Worm (Caenorhabditis elegans) whole organism, late embryonic: ENCODE measurements around the gene F10A3.4.

Experiments used
- C08G9.2 ChIP-seq: sonication (generic microtip); optimal IDR thresholded peaks from 2 replicates; lab custom pipeline; 2016; ENCODE audit warnings: mild to moderate bottlenecking, missing genetic modification characterization, moderate library complexity, missing compliant biosample characterization
- C38D4.7 ChIP-seq: fragments of 200-800 bp; sonication (Bioruptor generic); optimal IDR thresholded peaks from 2 replicates; lab custom pipeline; 2018; ENCODE audit warnings: mild to moderate bottlenecking, missing genetic modification characterization, moderate library complexity, missing compliant biosample characterization
- K09A11.1 ChIP-seq: sonication (generic microtip); optimal IDR thresholded peaks from 2 replicates; lab custom pipeline; 2017; ENCODE audit warnings: antibody characterized with exemption, mild to moderate bottlenecking, missing genetic modification characterization, missing compliant biosample characterization; ENCODE audit not compliant: insufficient read depth
- Y22D7AL.16 ChIP-seq: sonication (generic microtip); optimal IDR thresholded peaks from 2 replicates; lab custom pipeline; 2016; ENCODE audit warnings: missing genetic modification characterization, missing compliant biosample characterization
- ceh-14 ChIP-seq: sonication (generic microtip); optimal IDR thresholded peaks from 2 replicates; lab custom pipeline; 2016; ENCODE audit warnings: missing genotype, missing genetic modification characterization, missing compliant biosample characterization
- ceh-18 ChIP-seq: sonication (generic microtip); optimal IDR thresholded peaks from 2 replicates; lab custom pipeline; 2016; ENCODE audit warnings: missing genetic modification characterization, missing compliant biosample characterization
- ceh-19 ChIP-seq: fragments of 200-800 bp; sonication (Bioruptor generic); optimal IDR thresholded peaks from 2 replicates; lab custom pipeline; 2018; ENCODE audit warnings: mild to moderate bottlenecking, missing genetic modification characterization, missing compliant biosample characterization
- ceh-34 ChIP-seq: sonication (generic microtip); optimal IDR thresholded peaks from 2 replicates; lab custom pipeline; 2016; ENCODE audit warnings: mild to moderate bottlenecking, missing genetic modification characterization, missing compliant biosample characterization
- ceh-48 ChIP-seq: sonication (generic microtip); optimal IDR thresholded peaks from 2 replicates; lab custom pipeline; 2016; ENCODE audit warnings: missing genetic modification characterization, inconsistent platforms, missing compliant biosample characterization
- ceh-6 ChIP-seq: fragments of 200-800 bp; sonication (Bioruptor generic); optimal IDR thresholded peaks from 2 replicates; lab custom pipeline; 2018; ENCODE audit warnings: mild to moderate bottlenecking, missing genetic modification characterization, missing compliant biosample characterization
- che-1 ChIP-seq: sonication (generic microtip); optimal IDR thresholded peaks from 2 replicates; lab custom pipeline; 2016; ENCODE audit warnings: mild to moderate bottlenecking, missing genetic modification characterization, missing compliant biosample characterization
- dmd-4 ChIP-seq: sonication (generic microtip); optimal IDR thresholded peaks from 2 replicates; lab custom pipeline; 2016; ENCODE audit warnings: borderline replicate concordance, missing genetic modification characterization, missing compliant biosample characterization
- elt-4 ChIP-seq: sonication (generic microtip); optimal IDR thresholded peaks from 2 replicates; lab custom pipeline; 2016; ENCODE audit warnings: missing genetic modification characterization, missing compliant biosample characterization
- ets-4 ChIP-seq: sonication (generic microtip); optimal IDR thresholded peaks from 2 replicates; lab custom pipeline; 2016; ENCODE audit warnings: missing genetic modification characterization, missing compliant biosample characterization
- eyg-1 ChIP-seq: sonication (generic microtip); optimal IDR thresholded peaks from 2 replicates; lab custom pipeline; 2016; ENCODE audit warnings: missing genotype, missing genetic modification characterization, missing compliant biosample characterization
- fax-1 ChIP-seq: sonication (generic microtip); optimal IDR thresholded peaks from 2 replicates; lab custom pipeline; 2016; ENCODE audit warnings: missing genotype, missing genetic modification characterization, missing compliant biosample characterization
- fkh-10 ChIP-seq: fragments of 150-350 bp; optimal IDR thresholded peaks from 2 replicates; lab custom pipeline; 2014; ENCODE audit warnings: missing biosample characterization, missing genetic modification reagents, missing genetic modification characterization
- hlh-15 ChIP-seq: sonication (generic microtip); optimal IDR thresholded peaks from 2 replicates; lab custom pipeline; 2016; ENCODE audit warnings: missing genetic modification characterization, missing compliant biosample characterization
- hlh-30 ChIP-seq: sonication (generic microtip); optimal IDR thresholded peaks from 2 replicates; lab custom pipeline; 2017; ENCODE audit warnings: antibody characterized with exemption, missing genetic modification characterization, missing compliant biosample characterization; ENCODE audit not compliant: insufficient read depth
- hlh-6 ChIP-seq: sonication (generic microtip); optimal IDR thresholded peaks from 2 replicates; lab custom pipeline; 2016; ENCODE audit warnings: missing genotype, missing genetic modification characterization, missing compliant biosample characterization
- nfya-1 ChIP-seq: sonication (generic microtip); optimal IDR thresholded peaks from 2 replicates; lab custom pipeline; 2017; ENCODE audit warnings: missing genetic modification characterization, mild to moderate bottlenecking, missing compliant biosample characterization, antibody characterized with exemption, moderate library complexity
- nhr-11 ChIP-seq: fragments of 150-350 bp; optimal IDR thresholded peaks from 2 replicates; lab custom pipeline; 2014; ENCODE audit warnings: missing biosample characterization, missing genetic modification characterization
- npax-4 ChIP-seq: sonication (generic microtip); optimal IDR thresholded peaks from 2 replicates; lab custom pipeline; 2016; ENCODE audit warnings: missing genetic modification characterization, missing compliant biosample characterization
- pat-9 ChIP-seq: fragments of 200-800 bp; sonication (Bioruptor generic); optimal IDR thresholded peaks from 2 replicates; lab custom pipeline; 2018; ENCODE audit warnings: mild to moderate bottlenecking, missing genetic modification characterization, moderate library complexity, missing compliant biosample characterization
- pha-4 ChIP-seq: fragments of 150-350 bp; optimal IDR thresholded peaks from 2 replicates; lab custom pipeline; 2018; ENCODE audit warnings: missing biosample characterization, missing genetic modification reagents, missing genetic modification characterization
- pqm-1 ChIP-seq: sonication (generic microtip); optimal IDR thresholded peaks from 2 replicates; lab custom pipeline; 2016; ENCODE audit warnings: missing genetic modification characterization, missing compliant biosample characterization
- pros-1 ChIP-seq: fragments of 150-350 bp; optimal IDR thresholded peaks from 2 replicates; lab custom pipeline; 2014; ENCODE audit warnings: missing biosample characterization, missing genetic modification reagents, missing genetic modification characterization
- sdc-2 ChIP-seq: sonication (generic microtip); optimal IDR thresholded peaks from 2 replicates; lab custom pipeline; 2016; ENCODE audit warnings: missing genotype, missing genetic modification characterization, missing compliant biosample characterization
- sox-4 ChIP-seq: sonication (generic microtip); optimal IDR thresholded peaks from 2 replicates; lab custom pipeline; 2017; ENCODE audit warnings: mild to moderate bottlenecking, missing genetic modification characterization, inconsistent platforms, missing compliant biosample characterization
- tbx-7 ChIP-seq: sonication (generic microtip); optimal IDR thresholded peaks from 2 replicates; lab custom pipeline; 2016; ENCODE audit warnings: missing genotype, missing genetic modification characterization, missing compliant biosample characterization
- ttx-3 ChIP-seq: sonication (generic microtip); optimal IDR thresholded peaks from 2 replicates; lab custom pipeline; 2016; ENCODE audit warnings: missing genetic modification reagents, missing genetic modification characterization, missing compliant biosample characterization
- unc-55 ChIP-seq: sonication (generic microtip); optimal IDR thresholded peaks from 2 replicates; lab custom pipeline; 2017; ENCODE audit warnings: missing biosample characterization, missing genetic modification reagents, missing genetic modification characterization
- zip-5 ChIP-seq: sonication (generic microtip); optimal IDR thresholded peaks from 2 replicates; lab custom pipeline; 2016; ENCODE audit warnings: missing genetic modification characterization, missing compliant biosample characterization
- ztf-16 ChIP-seq: sonication (generic microtip); optimal IDR thresholded peaks from 2 replicates; lab custom pipeline; 2017; ENCODE audit warnings: missing genetic modification characterization, missing compliant biosample characterization

Gene F10A3.4

DNA sequence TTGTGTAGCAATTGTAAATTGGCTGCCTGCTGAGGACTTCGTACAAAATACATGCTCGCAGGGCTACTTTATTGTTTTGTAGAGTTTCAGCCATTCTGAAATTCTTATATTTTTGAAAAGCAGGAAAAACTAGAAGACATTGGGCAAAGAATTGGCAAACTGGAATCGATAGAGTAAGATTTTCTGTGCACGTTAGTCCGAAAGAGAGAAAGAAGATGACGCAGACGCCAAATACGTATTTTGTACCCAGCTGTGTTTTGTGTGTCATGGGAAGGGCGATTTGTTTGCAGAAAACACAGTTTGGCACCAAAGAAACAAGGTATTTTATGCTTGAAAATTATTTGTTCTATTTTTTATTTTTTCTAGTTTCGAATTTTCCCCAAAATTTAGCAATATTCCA lies 21.5 kb upstream of the F10A3.4 start, which contains the start of gene fbxa-143:
TSS of gene fbxa-143 (minus strand) at position 101 of the 400 bp plus-strand sequence.
- no peak for TF ChIP-seq ceh-19 (GFP tag; lab: Kevin White, UChicago)
- no peak for TF ChIP-seq hlh-30 (tag; lab: Kevin White, UChicago)
- TF ChIP-seq zip-5 (tag; lab: Kevin White, UChicago) = no peak
- no peak for TF ChIP-seq ceh-34
- no peak for TF ChIP-seq ceh-14
- TF ChIP-seq ttx-3 (tag; lab: Kevin White, UChicago) = no peak
- TF ChIP-seq npax-4 = no peak
- TF ChIP-seq pat-9 = no peak
- TF ChIP-seq fkh-10 (GFP tag; lab: Kevin White, UChicago) = no peak
- TF ChIP-seq sdc-2 (tag; lab: Kevin White, UChicago) = no peak
- TF ChIP-seq K09A11.1 (tag; lab: Kevin White, UChicago) = no peak
- no peak for TF ChIP-seq eyg-1 (tag; lab: Kevin White, UChicago)
- TF ChIP-seq pros-1 (tag; lab: Kevin White, UChicago) = no peak
- TF ChIP-seq sox-4 (tag; lab: Kevin White, UChicago) = no peak
- no peak for TF ChIP-seq fax-1 (tag; lab: Kevin White, UChicago)

DNA sequence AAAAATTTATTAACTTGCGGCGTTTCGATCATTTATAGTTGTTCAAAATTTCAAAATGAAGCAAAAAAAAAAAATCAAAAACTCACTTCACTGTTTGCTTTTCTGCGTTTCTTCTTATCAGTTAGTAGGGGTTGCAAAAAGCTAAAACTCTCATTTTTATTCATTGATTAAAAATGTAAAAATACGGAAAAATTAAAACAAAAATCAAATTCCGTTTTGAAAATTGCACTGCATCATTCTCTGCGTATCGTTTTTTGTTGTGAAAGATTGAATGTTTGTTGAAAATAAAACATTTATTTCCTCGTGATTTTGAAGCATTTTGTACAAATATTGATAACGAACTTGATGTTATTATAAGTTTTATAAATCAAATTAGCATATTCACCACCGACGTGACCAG lies 19.8 kb upstream of the F10A3.4 start:
- TF ChIP-seq K09A11.1 (tag; lab: Kevin White, UChicago) (no peak), ets-4 (tag; lab: Kevin White, UChicago) (no peak), pros-1 (tag; lab: Kevin White, UChicago) (no peak), zip-5 (tag; lab: Kevin White, UChicago) (no peak), pqm-1 (tag; lab: Kevin White, UChicago) (no peak), ceh-14 (no peak), nfya-1 (tag; lab: Kevin White, UChicago) (no peak)

DNA sequence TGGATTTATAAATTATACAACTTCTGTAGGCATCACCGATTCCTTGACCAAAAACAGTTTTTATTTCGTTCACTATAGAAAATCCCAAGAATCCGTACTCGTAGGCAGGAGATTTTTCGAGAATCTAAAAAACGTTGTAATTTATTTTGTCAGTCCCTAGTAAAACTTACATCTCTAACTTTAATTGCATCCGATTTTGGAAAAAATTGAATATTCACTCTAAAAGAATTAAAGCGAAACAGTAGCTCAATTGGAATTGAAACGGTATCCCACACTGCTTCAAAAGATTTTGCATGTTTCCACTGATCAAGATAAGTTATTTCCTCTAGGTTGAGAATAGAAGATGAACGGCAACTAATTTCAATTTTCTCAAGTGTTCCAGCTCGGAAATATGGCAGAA lies 17.7 kb upstream of the F10A3.4 start, which contains the start of gene fbxa-142:
TSS of gene fbxa-142 (minus strand) at position 101 of the 400 bp plus-strand sequence.
- no peak for TF ChIP-seq nhr-11 (tag; lab: Kevin White, UChicago)
- no peak for TF ChIP-seq Y22D7AL.16
- TF ChIP-seq hlh-30 (tag; lab: Kevin White, UChicago) = no peak
- TF ChIP-seq sdc-2 (tag; lab: Kevin White, UChicago) = no peak
- no peak for TF ChIP-seq C08G9.2 (tag; lab: Kevin White, UChicago)
- no peak for TF ChIP-seq pros-1 (tag; lab: Kevin White, UChicago)
- no peak for TF ChIP-seq tbx-7
- no peak for TF ChIP-seq pha-4
- TF ChIP-seq ceh-48 (tag; lab: Kevin White, UChicago) = no peak
- TF ChIP-seq dmd-4 = no peak
- no peak for TF ChIP-seq pqm-1 (tag; lab: Kevin White, UChicago)
- TF ChIP-seq che-1 (tag; lab: Kevin White, UChicago) = no peak

- TF ChIP-seq fkh-10 (GFP tag; lab: Kevin White, UChicago) (no peak), Y22D7AL.16 (no peak), pqm-1 (tag; lab: Kevin White, UChicago) (no peak), ceh-18 (tag; lab: Kevin White, UChicago) (no peak)
- TF ChIP-seq, all 69 proteins: peak for 0
Observed at ce11 chrV:16132215-16132614, 16.7 kb upstream of the F10A3.4 start.

DNA sequence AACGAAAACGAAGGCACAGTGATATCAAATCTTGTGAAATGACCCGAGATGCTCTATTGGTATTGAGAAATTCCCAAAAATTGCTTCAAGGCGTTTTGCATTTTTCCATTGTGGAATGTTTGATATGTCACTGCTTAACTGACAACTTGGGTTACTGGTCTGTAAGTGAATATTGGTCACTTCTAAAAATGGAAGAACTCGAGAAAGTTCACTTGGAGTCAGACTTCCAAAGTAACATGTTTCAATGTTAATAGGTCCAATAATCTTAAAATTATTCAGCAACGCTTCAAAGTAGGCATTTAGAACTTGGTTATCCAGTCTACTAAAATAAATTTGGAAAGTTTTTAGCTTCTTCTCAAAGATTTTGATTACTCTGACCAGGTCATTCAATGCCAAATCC lies 16.2 kb upstream of the F10A3.4 start, which contains the start of gene fbxa-144:
TSS of gene fbxa-144 (minus strand) at position 101 of the 400 bp plus-strand sequence.
- no peak for TF ChIP-seq elt-4 (tag; lab: Kevin White, UChicago)
- no peak for TF ChIP-seq eyg-1 (tag; lab: Kevin White, UChicago)
- no peak for TF ChIP-seq pqm-1 (tag; lab: Kevin White, UChicago)
- no peak for TF ChIP-seq ztf-16
- no peak for TF ChIP-seq ceh-6 (GFP tag; lab: Kevin White, UChicago)
- no peak for TF ChIP-seq unc-55
- no peak for TF ChIP-seq sdc-2 (tag; lab: Kevin White, UChicago)
- TF ChIP-seq fkh-10 (GFP tag; lab: Kevin White, UChicago) = no peak
- TF ChIP-seq ttx-3 (tag; lab: Kevin White, UChicago) = no peak
- TF ChIP-seq nhr-11 (tag; lab: Kevin White, UChicago) = no peak
- TF ChIP-seq C38D4.7 = no peak
- no peak for TF ChIP-seq hlh-15 (tag; lab: Kevin White, UChicago)
- no peak for TF ChIP-seq hlh-6 (tag; lab: Kevin White, UChicago)
